Worm (Caenorhabditis elegans) whole organism, L1 larva: ENCODE measurements around the gene smrc-1.

Experiments used
- C04F5.9 ChIP-seq: sonication (generic microtip); optimal IDR thresholded peaks from 2 replicates; lab custom pipeline; 2016; ENCODE audit warnings: missing genetic modification characterization, missing compliant biosample characterization
- C16A3.4 ChIP-seq: fragments of 150-350 bp; optimal IDR thresholded peaks from 2 replicates; lab custom pipeline; 2014; ENCODE audit warnings: missing biosample characterization, missing genetic modification characterization
- C34B4.2 ChIP-seq: sonication (generic microtip); optimal IDR thresholded peaks from 2 replicates; lab custom pipeline; 2017; ENCODE audit warnings: mild to moderate bottlenecking, missing genetic modification characterization, missing compliant biosample characterization
- Y116A8C.19 ChIP-seq: sonication (generic microtip); optimal IDR thresholded peaks from 2 replicates; lab custom pipeline; 2016; ENCODE audit warnings: missing compliant biosample characterization, missing genetic modification characterization, borderline replicate concordance
- aly-2 ChIP-seq: fragments of 150-350 bp; optimal IDR thresholded peaks from 2 replicates; lab custom pipeline; 2014; ENCODE audit warnings: missing biosample characterization, missing genetic modification characterization
- ceh-82 ChIP-seq, 3 experiments: fragments of 150-350 bp in 1 of 3; sonication (generic microtip) in 2 of 3; optimal IDR thresholded peaks; 2 replicates each; lab custom pipeline; 2014 to 2017; ENCODE audit warnings: missing biosample characterization in 3 of 3, missing genetic modification characterization in 3 of 3
- ceh-90 ChIP-seq: sonication (generic microtip); optimal IDR thresholded peaks from 2 replicates; lab custom pipeline; 2016; ENCODE audit warnings: missing genetic modification characterization, missing compliant biosample characterization
- ces-1 ChIP-seq: fragments of 150-350 bp; optimal IDR thresholded peaks from 2 replicates; lab custom pipeline; 2014; ENCODE audit warnings: missing biosample characterization, missing genetic modification reagents, missing genetic modification characterization
- dpl-1 ChIP-seq, 3 experiments: fragments of 150-350 bp in 2 of 3; sonication (generic microtip) in 1 of 3; optimal IDR thresholded peaks; 2 replicates each; lab custom pipeline; 2014 to 2017; ENCODE audit warnings: missing biosample characterization in 3 of 3, missing genetic modification characterization in 3 of 3, missing genetic modification reagents in 3 of 3
- dsc-1 ChIP-seq: sonication (generic microtip); optimal IDR thresholded peaks from 2 replicates; lab custom pipeline; 2016; ENCODE audit warnings: mild to moderate bottlenecking, missing genetic modification characterization, missing compliant biosample characterization
- efl-3 ChIP-seq: fragments of 200-800 bp; sonication (Bioruptor generic); optimal IDR thresholded peaks from 2 replicates; lab custom pipeline; 2018; ENCODE audit warnings: mild to moderate bottlenecking, missing genetic modification characterization, missing compliant biosample characterization
- egl-13 ChIP-seq: sonication (generic microtip); optimal IDR thresholded peaks from 2 replicates; lab custom pipeline; 2016; ENCODE audit warnings: missing genotype, missing genetic modification reagents, missing genetic modification characterization, missing compliant biosample characterization
- egl-27 ChIP-seq, 2 experiments: fragments of 150-350 bp in 1 of 2; sonication (generic microtip); optimal IDR thresholded peaks; 3 replicates each; lab custom pipeline; 2017 to 2018; ENCODE audit warnings: missing biosample characterization in 2 of 2, missing genetic modification characterization in 2 of 2, missing genetic modification reagents in 2 of 2
- elt-2 ChIP-seq: sonication (generic microtip); optimal IDR thresholded peaks from 2 replicates; lab custom pipeline; 2016; ENCODE audit warnings: missing genetic modification characterization, mild to moderate bottlenecking, inconsistent platforms, missing compliant biosample characterization, missing genetic modification reagents
- elt-3 ChIP-seq, 6 experiments: fragments of 150-350 bp in 1 of 6; sonication (generic microtip); optimal IDR thresholded peaks; 2 replicates each; lab custom pipeline; 2017 to 2018; ENCODE audit warnings: missing biosample characterization in 6 of 6, missing genetic modification characterization in 6 of 6, inconsistent platforms in 1 of 6
- ets-5 ChIP-seq: fragments of 200-800 bp; sonication (Bioruptor generic); IDR thresholded peaks from 2 replicates; pipeline ENCODE4 v1.3.6; 2022; ENCODE audit warnings: missing genetic modification characterization, missing compliant biosample characterization
- fkh-10 ChIP-seq: sonication (generic microtip); optimal IDR thresholded peaks from 2 replicates; lab custom pipeline; 2017; ENCODE audit warnings: missing biosample characterization, missing genetic modification reagents, missing genetic modification characterization
- grh-1 ChIP-seq: fragments of 200-800 bp; sonication (Bioruptor generic); IDR thresholded peaks from 2 replicates; pipeline ENCODE4 v1.3.6; 2022; ENCODE audit warnings: missing genetic modification reagents, missing genetic modification characterization, missing compliant biosample characterization
- hlh-4 ChIP-seq: sonication (generic microtip); optimal IDR thresholded peaks from 2 replicates; lab custom pipeline; 2016; ENCODE audit warnings: mild to moderate bottlenecking, missing genetic modification characterization, missing compliant biosample characterization
- hpl-2 ChIP-seq: fragments of 150-350 bp; optimal IDR thresholded peaks from 2 replicates; lab custom pipeline; 2014; ENCODE audit warnings: missing biosample characterization, missing genetic modification reagents, missing genetic modification characterization
- isw-1 ChIP-seq: fragments of 200-800 bp; sonication (Bioruptor generic); IDR thresholded peaks from 2 replicates; pipeline ENCODE4 v1.3.6; 2022; ENCODE audit warnings: missing genetic modification characterization, missing compliant biosample characterization
- jun-1 ChIP-seq: fragments of 150-350 bp; optimal IDR thresholded peaks from 2 replicates; lab custom pipeline; 2014; ENCODE audit warnings: missing biosample characterization, missing genetic modification reagents, missing genetic modification characterization
- lin-13 ChIP-seq: fragments of 150-350 bp; optimal IDR thresholded peaks from 2 replicates; lab custom pipeline; 2014; ENCODE audit warnings: missing biosample characterization, missing genetic modification reagents, missing genetic modification characterization
- lin-15B ChIP-seq: fragments of 150-350 bp; sonication (generic microtip); optimal IDR thresholded peaks from 3 replicates; lab custom pipeline; 2014; ENCODE audit warnings: missing biosample characterization, missing genetic modification characterization
- lir-3 ChIP-seq: sonication (generic microtip); optimal IDR thresholded peaks from 2 replicates; lab custom pipeline; 2016; ENCODE audit warnings: mild to moderate bottlenecking, missing genetic modification characterization, moderate library complexity, missing compliant biosample characterization; ENCODE audit not compliant: poor library complexity
- mef-2 ChIP-seq: fragments of 150-350 bp; optimal IDR thresholded peaks from 2 replicates; lab custom pipeline; 2014; ENCODE audit warnings: missing biosample characterization, missing genetic modification characterization
- mep-1 ChIP-seq: fragments of 150-350 bp; optimal IDR thresholded peaks from 2 replicates; lab custom pipeline; 2014; ENCODE audit warnings: missing biosample characterization, missing genetic modification characterization
- nhr-11 ChIP-seq: fragments of 150-350 bp; optimal IDR thresholded peaks from 2 replicates; lab custom pipeline; 2014; ENCODE audit warnings: missing biosample characterization, missing genetic modification characterization
- nhr-12 ChIP-seq: sonication (generic microtip); optimal IDR thresholded peaks from 2 replicates; lab custom pipeline; 2017; ENCODE audit warnings: missing biosample characterization, missing genetic modification characterization
- nhr-19 ChIP-seq: fragments of 200-800 bp; sonication (Bioruptor generic); conservative IDR thresholded peaks from 2 replicates; pipeline ENCODE4 v1.3.6; 2022; ENCODE audit warnings: missing genetic modification characterization, missing compliant biosample characterization
- nhr-20 ChIP-seq: sonication (generic microtip); optimal IDR thresholded peaks from 2 replicates; lab custom pipeline; 2016; ENCODE audit warnings: mild to moderate bottlenecking, missing genetic modification characterization, missing compliant biosample characterization
- nhr-28 ChIP-seq: fragments of 150-350 bp; optimal IDR thresholded peaks from 2 replicates; lab custom pipeline; 2014; ENCODE audit warnings: missing biosample characterization, missing genetic modification characterization
- nhr-71 ChIP-seq: sonication (generic microtip); optimal IDR thresholded peaks from 2 replicates; lab custom pipeline; 2016; ENCODE audit warnings: mild to moderate bottlenecking, missing genetic modification characterization, moderate library complexity, missing compliant biosample characterization
- nhr-76 ChIP-seq: sonication (generic microtip); optimal IDR thresholded peaks from 2 replicates; lab custom pipeline; 2017; ENCODE audit warnings: missing biosample characterization, missing genetic modification characterization
- nhr-84 ChIP-seq: sonication (generic microtip); optimal IDR thresholded peaks from 2 replicates; lab custom pipeline; 2017; ENCODE audit warnings: missing biosample characterization, missing genetic modification characterization
- nhr-85 ChIP-seq: sonication (generic microtip); peaks from one replicate; lab custom pipeline; 2016; ENCODE audit warnings: missing genetic modification characterization, inconsistent platforms, missing compliant biosample characterization
- nhr-90 ChIP-seq: sonication (generic microtip); optimal IDR thresholded peaks from 2 replicates; lab custom pipeline; 2016; ENCODE audit warnings: mild to moderate bottlenecking, missing genetic modification characterization, missing compliant biosample characterization; ENCODE audit not compliant: poor library complexity
- pag-3 ChIP-seq: sonication (generic microtip); optimal IDR thresholded peaks from 2 replicates; lab custom pipeline; 2017; ENCODE audit warnings: missing genetic modification characterization, mild to moderate bottlenecking, missing compliant biosample characterization, antibody characterized with exemption, borderline replicate concordance; ENCODE audit not compliant: insufficient read depth
- pax-3 ChIP-seq: fragments of 200-800 bp; sonication (Bioruptor generic); optimal IDR thresholded peaks from 2 replicates; lab custom pipeline; 2018; ENCODE audit warnings: mild to moderate bottlenecking, missing genetic modification characterization, moderate library complexity, missing compliant biosample characterization
- pqm-1 ChIP-seq: sonication (generic microtip); optimal IDR thresholded peaks from 3 replicates; lab custom pipeline; 2017; ENCODE audit warnings: missing biosample characterization, missing genetic modification characterization
- skn-1 ChIP-seq: fragments of 150-350 bp; optimal IDR thresholded peaks from 2 replicates; lab custom pipeline; 2014; ENCODE audit warnings: missing biosample characterization, missing genetic modification characterization
- snpc-4 ChIP-seq: fragments of 150-350 bp; optimal IDR thresholded peaks from 2 replicates; lab custom pipeline; 2014; ENCODE audit warnings: missing biosample characterization, missing genetic modification characterization
- snu-23 ChIP-seq: sonication (generic microtip); optimal IDR thresholded peaks from 2 replicates; lab custom pipeline; 2016; ENCODE audit warnings: missing genetic modification characterization, missing compliant biosample characterization
- sox-4 ChIP-seq: sonication (generic microtip); optimal IDR thresholded peaks from 2 replicates; lab custom pipeline; 2016; ENCODE audit warnings: missing genetic modification characterization, missing compliant biosample characterization
- sptf-1 ChIP-seq: fragments of 150-350 bp; optimal IDR thresholded peaks from 2 replicates; lab custom pipeline; 2014; ENCODE audit warnings: missing biosample characterization, missing genetic modification characterization
- tlp-1 ChIP-seq: fragments of 150-350 bp; optimal IDR thresholded peaks from 2 replicates; lab custom pipeline; 2014; ENCODE audit warnings: missing biosample characterization, missing genetic modification characterization
- unc-30 ChIP-seq: sonication (generic microtip); optimal IDR thresholded peaks from 2 replicates; lab custom pipeline; 2017; ENCODE audit warnings: missing biosample characterization, missing genetic modification characterization
- zag-1 ChIP-seq: fragments of 150-350 bp; optimal IDR thresholded peaks from 2 replicates; lab custom pipeline; 2014; ENCODE audit warnings: missing biosample characterization, missing genetic modification characterization
- zip-4 ChIP-seq: fragments of 200-800 bp; sonication (Bioruptor generic); optimal IDR thresholded peaks from 2 replicates; lab custom pipeline; 2018; ENCODE audit warnings: mild to moderate bottlenecking, missing genetic modification characterization, moderate library complexity, missing compliant biosample characterization

The smrc-1 gene

ce11 chrIII:6344737-6345136 lies 46.0 kb upstream of the smrc-1 start (continued):
- TF ChIP-seq sox-4 (tag; lab: Kevin White, UChicago) (no peak), pag-3 (tag; lab: Kevin White, UChicago) (peak; percentile 49), elt-3 (tag; optimal IDR thresholded peaks at IDR 0.05; lab: Kevin White, UChicago) (peak in 3 of 6 experiments; percentile 25 to 68 (median 64)), ets-5 (no peak), nhr-90 (tag; lab: Kevin White, UChicago) (peak; percentile 83), nhr-12 (no peak), lir-3 (peak; percentile 51), hpl-2 (GFP tag; lab: Kevin White, UChicago) (peak; percentile 73), skn-1 (tag; lab: Kevin White, UChicago) (peak; percentile 66), lin-13 (GFP tag; lab: Kevin White, UChicago) (peak; percentile 90), sptf-1 (tag; lab: Kevin White, UChicago) (no peak), dpl-1 (GFP tag; optimal IDR thresholded peaks at IDR 0.05; lab: Kevin White, UChicago) (peak; percentile 68 to 79 (median 78)), egl-13 (tag; lab: Kevin White, UChicago) (no peak), efl-3 (GFP tag; lab: Kevin White, UChicago) (no peak), C16A3.4 (tag; lab: Kevin White, UChicago) (peak; percentile 94), pax-3 (tag; lab: Kevin White, UChicago) (peak; percentile 30), tlp-1 (tag; lab: Kevin White, UChicago) (no peak), jun-1 (peak; percentile 64), snu-23 (peak; percentile 95), egl-27 (tag; optimal IDR thresholded peaks at IDR 0.05; lab: Kevin White, UChicago) (peak in 1 of 2 experiments; percentile 21), nhr-19 (GFP tag; lab: Robert Waterston, UW) (peak; percentile 88), dsc-1 (tag; lab: Kevin White, UChicago) (peak; percentile 84), unc-30 (no peak), lin-15B (tag; lab: Kevin White, UChicago) (peak; percentile 51), Y116A8C.19 (no peak), nhr-84 (no peak), C34B4.2 (no peak), ceh-90 (peak; percentile 21), nhr-71 (tag; lab: Kevin White, UChicago) (peak; percentile 93), mef-2 (tag; lab: Kevin White, UChicago) (no peak), nhr-85 (tag; lab: Kevin White, UChicago) (peak; percentile 94), nhr-11 (tag; lab: Kevin White, UChicago) (no peak), nhr-20 (tag; lab: Kevin White, UChicago) (peak; percentile 94), isw-1 (GFP tag; lab: Robert Waterston, UW) (peak; percentile 77), fkh-10 (GFP tag; lab: Kevin White, UChicago) (peak; percentile 12), ceh-82 (tag; optimal IDR thresholded peaks at IDR 0.05; lab: Kevin White, UChicago) (peak; percentile 76 to 85 (median 79)), elt-2 (tag; lab: Kevin White, UChicago) (peak; percentile 39), nhr-28 (tag; lab: Kevin White, UChicago) (no peak), grh-1 (GFP tag; lab: Robert Waterston, UW) (peak; percentile 55; the same call in 1 of the 2 replicates), mep-1 (tag; lab: Kevin White, UChicago) (peak; percentile 89)

ce11 chrIII:6345968-6346498 lies 44.7 kb upstream of the smrc-1 start, which contains the start of the genes trmt-10C.2 and C56G2.22:
TSS of gene trmt-10C.2 (plus strand) at chrIII:6346281.
TSS of gene C56G2.22 (plus strand) at chrIII:6346448.
- TF ChIP-seq C04F5.9: no peak
- no peak for TF ChIP-seq lin-13 (GFP tag; lab: Kevin White, UChicago)
- TF ChIP-seq efl-3 (GFP tag; lab: Kevin White, UChicago): no peak
- no peak for TF ChIP-seq snu-23
- TF ChIP-seq nhr-76 (tag; lab: Kevin White, UChicago): no peak
- TF ChIP-seq hlh-4 (tag; lab: Kevin White, UChicago): no peak
- TF ChIP-seq snpc-4 (tag; lab: Kevin White, UChicago): no peak
- no peak for TF ChIP-seq pqm-1
- no peak for TF ChIP-seq nhr-85 (tag; lab: Kevin White, UChicago)
- no peak for TF ChIP-seq fkh-10 (GFP tag; lab: Kevin White, UChicago)
- TF ChIP-seq zip-4 (GFP tag; lab: Kevin White, UChicago): no peak
- no peak for TF ChIP-seq elt-2 (tag; lab: Kevin White, UChicago)
- TF ChIP-seq zag-1 (tag; lab: Kevin White, UChicago): no peak
- no peak for TF ChIP-seq ces-1
- TF ChIP-seq aly-2 (tag; lab: Kevin White, UChicago): no peak
- no peak for TF ChIP-seq mef-2 (tag; lab: Kevin White, UChicago)
- TF ChIP-seq sptf-1 (tag; lab: Kevin White, UChicago): no peak
- TF ChIP-seq skn-1 (tag; lab: Kevin White, UChicago): no peak
